Worm (Caenorhabditis elegans) whole organism, early embryonic: ENCODE measurements around the gene D1044.1.

Experiments
- B0310.2 ChIP-seq: sonication (generic microtip); optimal IDR thresholded peaks from 2 replicates; lab custom pipeline; 2016; ENCODE audit warnings: mild to moderate bottlenecking, missing genetic modification characterization, missing compliant biosample characterization
- F13C5.2 ChIP-seq: sonication (generic microtip); optimal IDR thresholded peaks from 2 replicates; lab custom pipeline; 2017; ENCODE audit warnings: mild to moderate bottlenecking, missing genetic modification characterization, inconsistent platforms, missing compliant biosample characterization
- aly-1 ChIP-seq: sonication (generic microtip); optimal IDR thresholded peaks from 2 replicates; lab custom pipeline; 2016; ENCODE audit warnings: missing genetic modification characterization, missing compliant biosample characterization
- ama-1 ChIP-seq: fragments of 150-350 bp; optimal IDR thresholded peaks from 2 replicates; lab custom pipeline; 2014
- ceh-13 ChIP-seq: fragments of 200-800 bp; sonication (Bioruptor generic); optimal IDR thresholded peaks from 2 replicates; lab custom pipeline; 2018; ENCODE audit warnings: mild to moderate bottlenecking, missing genetic modification characterization, missing compliant biosample characterization
- ceh-36 ChIP-seq: sonication (generic microtip); optimal IDR thresholded peaks from 2 replicates; lab custom pipeline; 2016; ENCODE audit warnings: missing genetic modification characterization, inconsistent platforms, missing compliant biosample characterization
- ets-7 ChIP-seq: sonication (generic microtip); optimal IDR thresholded peaks from 2 replicates; lab custom pipeline; 2016; ENCODE audit warnings: missing genotype, missing genetic modification characterization, missing compliant biosample characterization
- flt-1 ChIP-seq: fragments of 200-800 bp; sonication (Bioruptor generic); IDR thresholded peaks from 2 replicates; pipeline ENCODE4 v1.3.6; 2022; ENCODE audit warnings: missing genetic modification characterization, missing compliant biosample characterization
- hmbx-1 ChIP-seq: sonication (generic microtip); optimal IDR thresholded peaks from 2 replicates; lab custom pipeline; 2016; ENCODE audit warnings: mild to moderate bottlenecking, missing genetic modification characterization, missing compliant biosample characterization
- hmg-4 ChIP-seq: fragments of 200-800 bp; sonication (Bioruptor generic); optimal IDR thresholded peaks from 2 replicates; lab custom pipeline; 2018; ENCODE audit warnings: mild to moderate bottlenecking, missing genetic modification characterization, missing compliant biosample characterization
- hnd-1 ChIP-seq: sonication (generic microtip); optimal IDR thresholded peaks from 2 replicates; lab custom pipeline; 2016; ENCODE audit warnings: missing genetic modification characterization, missing compliant biosample characterization
- pes-1 ChIP-seq: fragments of 200-800 bp; sonication (Bioruptor generic); IDR thresholded peaks from 2 replicates; pipeline ENCODE4 v1.3.6; 2022; ENCODE audit warnings: missing genetic modification reagents, missing genetic modification characterization, missing compliant biosample characterization
- scrt-1 ChIP-seq: fragments of 200-800 bp; sonication (Bioruptor generic); IDR thresholded peaks from 2 replicates; pipeline ENCODE4 v1.3.6; 2022; ENCODE audit warnings: missing genetic modification characterization, missing compliant biosample characterization
- sea-1 ChIP-seq: fragments of 200-800 bp; sonication (Bioruptor generic); conservative IDR thresholded peaks from 2 replicates; pipeline ENCODE4 v1.3.6; 2022; ENCODE audit warnings: missing genetic modification characterization, missing compliant biosample characterization
- tbx-11 ChIP-seq: fragments of 200-800 bp; sonication (Bioruptor generic); IDR thresholded peaks from 2 replicates; pipeline ENCODE4 v1.3.6; 2022; ENCODE audit warnings: missing genetic modification characterization, missing compliant biosample characterization
- tbx-37 ChIP-seq: fragments of 200-800 bp; sonication (Bioruptor generic); conservative IDR thresholded peaks from 2 replicates; pipeline ENCODE4 v1.3.6; 2022; ENCODE audit warnings: missing genetic modification reagents, missing genetic modification characterization, missing compliant biosample characterization
- tra-4 ChIP-seq: sonication (generic microtip); optimal IDR thresholded peaks from 2 replicates; lab custom pipeline; 2017; ENCODE audit warnings: missing genetic modification characterization, missing compliant biosample characterization

D1044.1 gene

ce11 chrIII:5508669-5509068 lies 35.4 kb upstream of the D1044.1 start, which contains the start of gene D1044.7:
Gene D1044.7, minus strand, starts transcription at chrIII:5508769.
- no peak for TF ChIP-seq tbx-37 (GFP tag; lab: Robert Waterston, UW)
- no peak for TF ChIP-seq ama-1 (lab: Kevin White, UChicago)
- no peak for TF ChIP-seq scrt-1
- no peak for TF ChIP-seq sea-1 (GFP tag; lab: Robert Waterston, UW)
- no peak for TF ChIP-seq aly-1 (tag; lab: Kevin White, UChicago)
- TF ChIP-seq ets-7 (tag; lab: Kevin White, UChicago) = no peak
- no peak for TF ChIP-seq hmbx-1 (tag; lab: Kevin White, UChicago)
- TF ChIP-seq hnd-1 (tag; lab: Kevin White, UChicago) = no peak
- TF ChIP-seq F13C5.2 (tag; lab: Kevin White, UChicago) = no peak
- TF ChIP-seq pes-1 (GFP tag; lab: Robert Waterston, UW) = no peak
- TF ChIP-seq flt-1 (GFP tag; lab: Robert Waterston, UW) = no peak
- no peak for TF ChIP-seq tra-4 (tag; lab: Kevin White, UChicago)
- no peak for TF ChIP-seq tbx-11 (GFP tag; lab: Robert Waterston, UW)
- no peak for TF ChIP-seq ceh-36 (tag; lab: Kevin White, UChicago)
- no peak for TF ChIP-seq hmg-4 (GFP tag; lab: Kevin White, UChicago)
- no peak for TF ChIP-seq B0310.2
- no peak for TF ChIP-seq ceh-13 (GFP tag; lab: Kevin White, UChicago)

ce11 chrIII:5512502-5512901 lies 31.6 kb upstream of the D1044.1 start, which contains the start of gene pqn-25:
Gene pqn-25, minus strand, starts transcription at chrIII:5512602.
- TF ChIP-seq scrt-1 (no peak), F13C5.2 (tag; lab: Kevin White, UChicago) (no peak), aly-1 (tag; lab: Kevin White, UChicago) (no peak), flt-1 (GFP tag; lab: Robert Waterston, UW) (no peak), tbx-11 (GFP tag; lab: Robert Waterston, UW) (no peak), ama-1 (lab: Kevin White, UChicago) (no peak), B0310.2 (no peak), hmbx-1 (tag; lab: Kevin White, UChicago) (no peak), ets-7 (tag; lab: Kevin White, UChicago) (no peak), pes-1 (GFP tag; lab: Robert Waterston, UW) (no peak), tra-4 (tag; lab: Kevin White, UChicago) (no peak), hnd-1 (tag; lab: Kevin White, UChicago) (no peak), sea-1 (GFP tag; lab: Robert Waterston, UW) (no peak), ceh-36 (tag; lab: Kevin White, UChicago) (no peak)

- no peak for TF ChIP-seq F13C5.2 (tag; lab: Kevin White, UChicago)
- no peak for TF ChIP-seq tra-4 (tag; lab: Kevin White, UChicago)
- TF ChIP-seq hmbx-1 (tag; lab: Kevin White, UChicago) = no peak
- no peak for TF ChIP-seq hnd-1 (tag; lab: Kevin White, UChicago)
- no peak for TF ChIP-seq tbx-11 (GFP tag; lab: Robert Waterston, UW)
- no peak for TF ChIP-seq ets-7 (tag; lab: Kevin White, UChicago)
- TF ChIP-seq ceh-13 (GFP tag; lab: Kevin White, UChicago) = no peak
- TF ChIP-seq ama-1 (lab: Kevin White, UChicago) = no peak
- TF ChIP-seq pes-1 (GFP tag; lab: Robert Waterston, UW) = no peak
- no peak for TF ChIP-seq scrt-1
- no peak for TF ChIP-seq B0310.2
- TF ChIP-seq ceh-36 (tag; lab: Kevin White, UChicago) = no peak
- no peak for TF ChIP-seq tbx-37 (GFP tag; lab: Robert Waterston, UW)
Measured at ce11 chrIII:5517423-5517822, 26.7 kb upstream of the D1044.1 start, which contains the start of gene nekl-4. Gene nekl-4, minus strand, starts transcription at chrIII:5517523.

ce11 chrIII:5521930-5522329 lies 22.2 kb upstream of the D1044.1 start, which contains the start of gene D1044.4:
Gene D1044.4, minus strand, starts transcription at chrIII:5522030.
- TF ChIP-seq flt-1 (GFP tag; lab: Robert Waterston, UW) (no peak), hnd-1 (tag; lab: Kevin White, UChicago) (no peak), hmbx-1 (tag; lab: Kevin White, UChicago) (no peak), tbx-11 (GFP tag; lab: Robert Waterston, UW) (no peak), scrt-1 (no peak), ama-1 (lab: Kevin White, UChicago) (no peak), tra-4 (tag; lab: Kevin White, UChicago) (no peak), F13C5.2 (tag; lab: Kevin White, UChicago) (no peak), ets-7 (tag; lab: Kevin White, UChicago) (no peak), ceh-13 (GFP tag; lab: Kevin White, UChicago) (no peak), sea-1 (GFP tag; lab: Robert Waterston, UW) (no peak), ceh-36 (tag; lab: Kevin White, UChicago) (no peak), tbx-37 (GFP tag; lab: Robert Waterston, UW) (no peak), pes-1 (GFP tag; lab: Robert Waterston, UW) (no peak), aly-1 (tag; lab: Kevin White, UChicago) (no peak), B0310.2 (no peak)

ce11 chrIII:5525973-5526372 lies 18.1 kb upstream of the D1044.1 start, which contains the start of gene dex-1:
Gene dex-1, plus strand, starts transcription at chrIII:5526104.
- TF ChIP-seq tra-4 (tag; lab: Kevin White, UChicago) (no peak), scrt-1 (no peak), ama-1 (lab: Kevin White, UChicago) (no peak), tbx-37 (GFP tag; lab: Robert Waterston, UW) (no peak), aly-1 (tag; lab: Kevin White, UChicago) (no peak), sea-1 (GFP tag; lab: Robert Waterston, UW) (no peak), tbx-11 (GFP tag; lab: Robert Waterston, UW) (no peak), hnd-1 (tag; lab: Kevin White, UChicago) (no peak), hmg-4 (GFP tag; lab: Kevin White, UChicago) (no peak), pes-1 (GFP tag; lab: Robert Waterston, UW) (no peak), ets-7 (tag; lab: Kevin White, UChicago) (no peak), ceh-13 (GFP tag; lab: Kevin White, UChicago) (no peak), ceh-36 (tag; lab: Kevin White, UChicago) (no peak), F13C5.2 (tag; lab: Kevin White, UChicago) (no peak), flt-1 (GFP tag; lab: Robert Waterston, UW) (no peak), hmbx-1 (tag; lab: Kevin White, UChicago) (no peak), B0310.2 (no peak)

ce11 chrIII:5541777-5542176 lies 2.3 kb upstream of the D1044.1 start:
- TF ChIP-seq scrt-1 (no peak), pes-1 (GFP tag; lab: Robert Waterston, UW) (no peak), aly-1 (tag; lab: Kevin White, UChicago) (no peak), F13C5.2 (tag; lab: Kevin White, UChicago) (no peak), tbx-11 (GFP tag; lab: Robert Waterston, UW) (no peak), hmg-4 (GFP tag; lab: Kevin White, UChicago) (no peak), ama-1 (lab: Kevin White, UChicago) (no peak), hnd-1 (tag; lab: Kevin White, UChicago) (no peak), tra-4 (tag; lab: Kevin White, UChicago) (no peak), ets-7 (tag; lab: Kevin White, UChicago) (no peak), hmbx-1 (tag; lab: Kevin White, UChicago) (no peak), flt-1 (GFP tag; lab: Robert Waterston, UW) (no peak), sea-1 (GFP tag; lab: Robert Waterston, UW) (no peak), ceh-13 (GFP tag; lab: Kevin White, UChicago) (no peak)
